Fruit fly (Drosophila melanogaster): ENCODE measurements around the gene Pgam5.

Pgam5 gene

DNA sequence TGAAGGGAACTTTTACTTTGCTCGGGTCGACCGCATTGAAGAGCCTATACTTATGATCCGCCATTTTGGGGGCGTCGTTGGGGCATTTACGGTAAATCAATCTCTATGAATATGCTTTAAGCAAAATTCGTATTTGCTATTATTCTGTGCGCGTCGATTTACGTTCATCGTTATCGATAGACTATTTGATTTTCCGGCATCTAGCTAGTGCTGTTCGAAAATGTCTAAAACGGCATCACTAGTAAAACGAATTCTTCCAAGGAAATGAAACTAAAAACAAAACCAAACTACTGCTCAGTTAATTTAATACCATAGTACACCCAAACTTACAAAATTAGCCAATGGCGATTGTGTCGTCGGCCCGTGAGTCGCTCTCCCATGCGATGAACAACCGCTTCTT lies 7.7 kb downstream of the Pgam5 start, which contains the start of the genes Gcna and MED18 (continued):
- TF ChIP-seq CG2202 (tag; optimal IDR thresholded peaks at IDR 0.05), result no peak
- peak; percentile 8 for TF ChIP-seq Med (GFP tag)
- TF ChIP-seq CG3281 (GFP tag; optimal IDR thresholded peaks at IDR 0.05), result no peak
- no peak for TF ChIP-seq Bdp1 (GFP tag; optimal IDR thresholded peaks at IDR 0.05)
- TF ChIP-seq CG17186 (GFP tag; optimal IDR thresholded peaks at IDR 0.05), result no peak

DNA sequence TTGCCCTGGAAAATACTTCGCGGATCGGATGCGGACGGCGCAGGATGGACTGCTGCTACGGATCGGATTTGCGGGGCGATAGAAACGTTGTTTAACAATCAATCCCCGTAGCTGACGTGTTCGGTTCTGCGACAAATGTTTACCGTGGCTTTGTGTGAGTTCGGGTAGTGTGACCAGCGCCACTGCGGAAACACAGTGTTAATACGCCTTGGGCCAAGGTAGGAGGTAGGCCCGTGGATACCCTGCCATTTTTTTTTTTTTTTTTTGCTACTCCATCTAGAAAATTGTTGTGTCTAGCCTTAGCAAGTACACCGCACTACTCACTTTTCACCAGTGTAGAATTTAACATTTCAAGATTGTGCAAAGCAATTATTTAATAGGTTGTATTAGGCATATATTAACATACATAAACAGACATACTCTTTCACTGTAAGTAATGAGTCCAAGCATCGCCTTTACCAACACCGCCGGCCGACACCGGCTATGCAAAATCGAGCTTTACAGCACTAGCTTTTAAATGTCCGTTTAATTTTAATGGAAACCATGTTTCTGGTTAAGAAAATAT lies 11.7 kb downstream of the Pgam5 start, which contains the start of gene deltaCOP:
Gene deltaCOP (minus strand): TSS at position 171 of the 565 bp plus-strand sequence.
- peak; percentile 83 for TF ChIP-seq CG14014 (GFP tag; IDR thresholded peaks at IDR 0.05)
- TF ChIP-seq Stat92E (GFP tag; optimal IDR thresholded peaks at IDR 0.05), result no peak
- no peak for TF ChIP-seq CG17912 (GFP tag; optimal IDR thresholded peaks at IDR 0.05)
- TF ChIP-seq bbx (GFP tag; IDR thresholded peaks at IDR 0.05; ENCODE audit: partially characterized antibody), result peak; percentile 17; the same call in 1 of the 2 replicates
- peak; percentile 32 for TF ChIP-seq salm (tag; optimal IDR thresholded peaks at IDR 0.05)
- TF ChIP-seq CG4360 (GFP tag; IDR thresholded peaks at IDR 0.05), result peak; percentile 26; the same call in 1 of the 2 replicates
- peak; percentile 80 for TF ChIP-seq CG13123 (GFP tag; optimal IDR thresholded peaks at IDR 0.05)
- peak; percentile 37 for TF ChIP-seq wek (GFP tag; optimal IDR thresholded peaks at IDR 0.05)
- TF ChIP-seq aop (GFP tag; IDR thresholded peaks at IDR 0.05), result no peak
- TF ChIP-seq CG8089 (GFP tag; optimal IDR thresholded peaks at IDR 0.05), result peak; percentile 88
- TF ChIP-seq CG2889 (GFP tag; IDR thresholded peaks at IDR 0.05), result peak; percentile 82; the same call in 2 of the 3 replicates
- TF ChIP-seq CG12391 (tag; optimal IDR thresholded peaks at IDR 0.05), result peak; percentile 78
- peak; percentile 62 for TF ChIP-seq YL-1 (GFP tag; optimal IDR thresholded peaks at IDR 0.05)
- TF ChIP-seq crc (GFP tag; optimal IDR thresholded peaks at IDR 0.05), result peak; percentile 83
- peak; percentile 70 for TF ChIP-seq CG13424 (tag; optimal IDR thresholded peaks at IDR 0.05)
- TF ChIP-seq Mrtf (GFP tag; IDR thresholded peaks at IDR 0.05), result peak; percentile 69; the same call in 2 of the 3 replicates
- TF ChIP-seq CG15011 (GFP tag; optimal IDR thresholded peaks at IDR 0.05), result no peak
- TF ChIP-seq nerfin-2 (GFP tag; IDR thresholded peaks at IDR 0.05; ENCODE audit: partially characterized antibody), result no peak
- no peak for TF ChIP-seq h (optimal IDR thresholded peaks at IDR 0.05)
- peak; percentile 79 for TF ChIP-seq HmgZ (tag; optimal IDR thresholded peaks at IDR 0.05)
- TF ChIP-seq Sin3A (optimal IDR thresholded peaks at IDR 0.05), result peak; percentile 85
- TF ChIP-seq H2.0 (GFP tag; IDR thresholded peaks at IDR 0.05), result peak; percentile 72
- peak; percentile 88 for TF ChIP-seq CG1647 (GFP tag; optimal IDR thresholded peaks at IDR 0.05)
- peak in 1 of 2 experiments; percentile 42 for TF ChIP-seq pan (optimal IDR thresholded peaks at IDR 0.05)
- peak in 1 of 2 experiments; percentile 76 for TF ChIP-seq pan (GFP tag; optimal IDR thresholded peaks at IDR 0.05 in 1 of 2, IDR thresholded peaks at IDR 0.05 in 1 of 2)
- TF ChIP-seq gt (GFP tag; IDR thresholded peaks at IDR 0.05), result no peak
- peak; percentile 89 for TF ChIP-seq pum (GFP tag; optimal IDR thresholded peaks at IDR 0.05)
- TF ChIP-seq CG9797 (GFP tag; optimal IDR thresholded peaks at IDR 0.05), result peak; percentile 77
- TF ChIP-seq Mes4 (GFP tag; optimal IDR thresholded peaks at IDR 0.05), result peak; percentile 84
- TF ChIP-seq CG43689 (GFP tag; IDR thresholded peaks at IDR 0.05), result peak; percentile 51; the same call in 1 of the 2 replicates
- TF ChIP-seq CG18262 (tag; optimal IDR thresholded peaks at IDR 0.05), result peak; percentile 76
- peak; percentile 86 for TF ChIP-seq pnt (GFP tag; optimal IDR thresholded peaks at IDR 0.05)
- peak in 1 of 2 experiments; percentile 2 for TF ChIP-seq Hr78 (GFP tag; optimal IDR thresholded peaks at IDR 0.05)
- TF ChIP-seq MBD-R2 (GFP tag; IDR thresholded peaks at IDR 0.05), result peak; percentile 83
- no peak for TF ChIP-seq CG1832 (GFP tag; optimal IDR thresholded peaks at IDR 0.05)
- no peak for TF ChIP-seq CG7745 (tag; optimal IDR thresholded peaks at IDR 0.05)
- no peak for TF ChIP-seq fd64A (GFP tag; optimal IDR thresholded peaks at IDR 0.05)
- peak; percentile 91 for TF ChIP-seq Antp (GFP tag; optimal IDR thresholded peaks at IDR 0.05)
- no peak for TF ChIP-seq CG11504 (tag; optimal IDR thresholded peaks at IDR 0.05)
- TF ChIP-seq fd96Cb (tag; optimal IDR thresholded peaks at IDR 0.05), result peak; percentile 73
- peak; percentile 91 for TF ChIP-seq jumu (GFP tag; optimal IDR thresholded peaks at IDR 0.05)
- TF ChIP-seq ara (GFP tag; IDR thresholded peaks at IDR 0.05), result no peak
- no peak for TF ChIP-seq CG8281 (tag; optimal IDR thresholded peaks at IDR 0.05)
- peak; percentile 81 for TF ChIP-seq Meics (GFP tag; optimal IDR thresholded peaks at IDR 0.05)

All from whole organism, embryonic.